Worm (Caenorhabditis elegans): ENCODE results near the gene Y57A10C.8.

Gene Y57A10C.8

ce11 chrII:12412417-12412816 is 17.2 kb downstream of the Y57A10C.8 start, which contains the start of gene Y57A10C.1:
TSS of gene Y57A10C.1 (minus strand) at chrII:12412517.
- TF ChIP-seq npax-4 (tag; optimal IDR thresholded peaks at IDR 0.05) (no peak), pag-3 (tag; optimal IDR thresholded peaks at IDR 0.05; ENCODE audit: borderline replicate concordance) (no peak), ceh-24 (tag; optimal IDR thresholded peaks at IDR 0.05) (no peak), sdc-2 (tag; optimal IDR thresholded peaks at IDR 0.05) (no peak), sox-2 (GFP tag; IDR thresholded peaks at IDR 0.05) (no peak), nhr-232 (tag; optimal IDR thresholded peaks at IDR 0.05) (no peak), ceh-48 (tag; optimal IDR thresholded peaks at IDR 0.05) (no peak), fax-1 (tag; optimal IDR thresholded peaks at IDR 0.05) (no peak), ceh-18 (tag; optimal IDR thresholded peaks at IDR 0.05) (no peak), lin-11 (tag; optimal IDR thresholded peaks at IDR 0.05) (no peak), ceh-22 (tag; optimal IDR thresholded peaks at IDR 0.05) (no peak)

- TF ChIP-seq unc-42 (tag; optimal IDR thresholded peaks at IDR 0.05) (no peak), fax-1 (tag; optimal IDR thresholded peaks at IDR 0.05) (no peak), ztf-16 (tag; optimal IDR thresholded peaks at IDR 0.05) (no peak), unc-86 (tag; optimal IDR thresholded peaks at IDR 0.05) (no peak), C38D4.7 (GFP tag; optimal IDR thresholded peaks at IDR 0.05) (no peak), hlh-8 (tag; optimal IDR thresholded peaks at IDR 0.05) (no peak), fkh-10 (GFP tag; optimal IDR thresholded peaks at IDR 0.05) (no peak), tbx-2 (tag; optimal IDR thresholded peaks at IDR 0.05) (no peak), elt-4 (tag; optimal IDR thresholded peaks at IDR 0.05) (no peak), pat-9 (tag; optimal IDR thresholded peaks at IDR 0.05) (no peak), zip-5 (tag; optimal IDR thresholded peaks at IDR 0.05) (no peak), ceh-14 (tag; optimal IDR thresholded peaks at IDR 0.05) (no peak), che-1 (tag; optimal IDR thresholded peaks at IDR 0.05) (no peak), ets-4 (tag; optimal IDR thresholded peaks at IDR 0.05) (no peak)
Measured at ce11 chrII:12410107-12410506, 19.5 kb downstream of the Y57A10C.8 start, which contains the start of gene F57G9.3. TSS of gene F57G9.3 (minus strand) at chrII:12410207.

ce11 chrII:12408717-12409116 is 20.9 kb downstream of the Y57A10C.8 start, which contains the start of gene sre-31:
TSS of gene sre-31 (minus strand) at chrII:12408817.
- no peak for TF ChIP-seq fkh-6 (tag; optimal IDR thresholded peaks at IDR 0.05)
- TF ChIP-seq elt-4 (tag; optimal IDR thresholded peaks at IDR 0.05): no peak
- no peak for TF ChIP-seq gmeb-2 (tag; optimal IDR thresholded peaks at IDR 0.05)
- no peak for TF ChIP-seq hlh-8 (tag; optimal IDR thresholded peaks at IDR 0.05)
- TF ChIP-seq hlh-6 (tag; optimal IDR thresholded peaks at IDR 0.05): no peak
- no peak for TF ChIP-seq hlh-30 (tag; optimal IDR thresholded peaks at IDR 0.05; ENCODE audit: insufficient read depth)
- TF ChIP-seq mec-3 (tag; optimal IDR thresholded peaks at IDR 0.05; ENCODE audit: borderline replicate concordance): no peak
- no peak for TF ChIP-seq pha-2 (tag; optimal IDR thresholded peaks at IDR 0.05)
- TF ChIP-seq ama-1 (optimal IDR thresholded peaks at IDR 0.05): no peak
- TF ChIP-seq ceh-19 (GFP tag; optimal IDR thresholded peaks at IDR 0.05): no peak
- no peak for TF ChIP-seq ahr-1 (tag; optimal IDR thresholded peaks at IDR 0.05)
- TF ChIP-seq madf-2 (tag; optimal IDR thresholded peaks at IDR 0.05): no peak
- no peak for TF ChIP-seq eyg-1 (tag; optimal IDR thresholded peaks at IDR 0.05)

ce11 chrII:12406394-12406793 is 23.2 kb downstream of the Y57A10C.8 start, which contains the start of gene sre-30:
TSS of gene sre-30 (minus strand) at chrII:12406494.
- TF ChIP-seq ceh-22 (tag; optimal IDR thresholded peaks at IDR 0.05) (no peak), zip-5 (tag; optimal IDR thresholded peaks at IDR 0.05) (no peak), ceh-31 (tag; optimal IDR thresholded peaks at IDR 0.05) (no peak), rnt-1 (tag; optimal IDR thresholded peaks at IDR 0.05) (no peak), ceh-34 (tag; optimal IDR thresholded peaks at IDR 0.05) (no peak), hlh-15 (tag; optimal IDR thresholded peaks at IDR 0.05) (no peak), sox-2 (GFP tag; IDR thresholded peaks at IDR 0.05) (no peak), pax-1 (tag; optimal IDR thresholded peaks at IDR 0.05) (no peak), unc-55 (GFP tag; optimal IDR thresholded peaks at IDR 0.05) (no peak), T23F11.4 (GFP tag; optimal IDR thresholded peaks at IDR 0.05) (no peak), ceh-19 (GFP tag; optimal IDR thresholded peaks at IDR 0.05) (no peak), hlh-8 (tag; optimal IDR thresholded peaks at IDR 0.05) (no peak)

Data from whole organism, late embryonic.